Worm (Caenorhabditis elegans) whole organism, late embryonic: Measurements from ENCODE around the gene M01F1.4.

ENCODE experiments used
- C08G9.2 ChIP-seq: sonication (generic microtip); optimal IDR thresholded peaks from 2 replicates; lab custom pipeline; 2016; ENCODE audit warnings: mild to moderate bottlenecking, missing genetic modification characterization, moderate library complexity, missing compliant biosample characterization
- T23F11.4 ChIP-seq: fragments of 200-800 bp; sonication (Bioruptor generic); optimal IDR thresholded peaks from 2 replicates; lab custom pipeline; 2018; ENCODE audit warnings: mild to moderate bottlenecking, missing genetic modification characterization, missing compliant biosample characterization
- Y22D7AL.16 ChIP-seq: sonication (generic microtip); optimal IDR thresholded peaks from 2 replicates; lab custom pipeline; 2016; ENCODE audit warnings: missing genetic modification characterization, missing compliant biosample characterization
- ceh-14 ChIP-seq: sonication (generic microtip); optimal IDR thresholded peaks from 2 replicates; lab custom pipeline; 2016; ENCODE audit warnings: missing genotype, missing genetic modification characterization, missing compliant biosample characterization
- ceh-18 ChIP-seq: sonication (generic microtip); optimal IDR thresholded peaks from 2 replicates; lab custom pipeline; 2016; ENCODE audit warnings: missing genetic modification characterization, missing compliant biosample characterization
- ceh-2 ChIP-seq: sonication (generic microtip); optimal IDR thresholded peaks from 2 replicates; lab custom pipeline; 2016; ENCODE audit warnings: missing genotype, missing genetic modification characterization, missing compliant biosample characterization
- ceh-31 ChIP-seq: sonication (generic microtip); optimal IDR thresholded peaks from 2 replicates; lab custom pipeline; 2016; ENCODE audit warnings: missing genetic modification characterization, missing compliant biosample characterization
- ceh-34 ChIP-seq: sonication (generic microtip); optimal IDR thresholded peaks from 2 replicates; lab custom pipeline; 2016; ENCODE audit warnings: mild to moderate bottlenecking, missing genetic modification characterization, missing compliant biosample characterization
- ceh-48 ChIP-seq: sonication (generic microtip); optimal IDR thresholded peaks from 2 replicates; lab custom pipeline; 2016; ENCODE audit warnings: missing genetic modification characterization, inconsistent platforms, missing compliant biosample characterization
- che-1 ChIP-seq: sonication (generic microtip); optimal IDR thresholded peaks from 2 replicates; lab custom pipeline; 2016; ENCODE audit warnings: mild to moderate bottlenecking, missing genetic modification characterization, missing compliant biosample characterization
- dve-1 ChIP-seq: sonication (generic microtip); optimal IDR thresholded peaks from 2 replicates; lab custom pipeline; 2017; ENCODE audit warnings: antibody characterized with exemption, mild to moderate bottlenecking, missing genetic modification characterization, missing compliant biosample characterization
- elt-2 ChIP-seq: sonication (generic microtip); optimal IDR thresholded peaks from 2 replicates; lab custom pipeline; 2016; ENCODE audit warnings: missing genetic modification reagents, missing genetic modification characterization, missing compliant biosample characterization
- ets-4 ChIP-seq: sonication (generic microtip); optimal IDR thresholded peaks from 2 replicates; lab custom pipeline; 2016; ENCODE audit warnings: missing genetic modification characterization, missing compliant biosample characterization
- fax-1 ChIP-seq: sonication (generic microtip); optimal IDR thresholded peaks from 2 replicates; lab custom pipeline; 2016; ENCODE audit warnings: missing genotype, missing genetic modification characterization, missing compliant biosample characterization
- fkh-10 ChIP-seq: fragments of 150-350 bp; optimal IDR thresholded peaks from 2 replicates; lab custom pipeline; 2014; ENCODE audit warnings: missing biosample characterization, missing genetic modification reagents, missing genetic modification characterization
- fkh-6 ChIP-seq: sonication (generic microtip); optimal IDR thresholded peaks from 2 replicates; lab custom pipeline; 2016; ENCODE audit warnings: missing genetic modification characterization, missing compliant biosample characterization
- hlh-15 ChIP-seq: sonication (generic microtip); optimal IDR thresholded peaks from 2 replicates; lab custom pipeline; 2016; ENCODE audit warnings: missing genetic modification characterization, missing compliant biosample characterization
- hlh-30 ChIP-seq: sonication (generic microtip); optimal IDR thresholded peaks from 2 replicates; lab custom pipeline; 2017; ENCODE audit warnings: antibody characterized with exemption, missing genetic modification characterization, missing compliant biosample characterization; ENCODE audit not compliant: insufficient read depth
- hlh-8 ChIP-seq: sonication (generic microtip); optimal IDR thresholded peaks from 2 replicates; lab custom pipeline; 2016; ENCODE audit warnings: missing genotype, missing genetic modification characterization, missing compliant biosample characterization
- lim-6 ChIP-seq: sonication (generic microtip); optimal IDR thresholded peaks from 2 replicates; lab custom pipeline; 2016; ENCODE audit warnings: missing genetic modification characterization, missing compliant biosample characterization
- nfya-1 ChIP-seq: sonication (generic microtip); optimal IDR thresholded peaks from 2 replicates; lab custom pipeline; 2017; ENCODE audit warnings: missing genetic modification characterization, mild to moderate bottlenecking, missing compliant biosample characterization, antibody characterized with exemption, moderate library complexity
- npax-4 ChIP-seq: sonication (generic microtip); optimal IDR thresholded peaks from 2 replicates; lab custom pipeline; 2016; ENCODE audit warnings: missing genetic modification characterization, missing compliant biosample characterization
- odd-2 ChIP-seq: sonication (generic microtip); optimal IDR thresholded peaks from 2 replicates; lab custom pipeline; 2017; ENCODE audit warnings: antibody characterized with exemption, mild to moderate bottlenecking, missing genetic modification characterization, missing compliant biosample characterization
- pag-3 ChIP-seq: sonication (generic microtip); optimal IDR thresholded peaks from 2 replicates; lab custom pipeline; 2016; ENCODE audit warnings: missing compliant biosample characterization, missing genetic modification characterization, borderline replicate concordance
- pat-9 ChIP-seq: fragments of 200-800 bp; sonication (Bioruptor generic); optimal IDR thresholded peaks from 2 replicates; lab custom pipeline; 2018; ENCODE audit warnings: mild to moderate bottlenecking, missing genetic modification characterization, moderate library complexity, missing compliant biosample characterization
- pax-1 ChIP-seq: fragments of 150-350 bp; optimal IDR thresholded peaks from 2 replicates; lab custom pipeline; 2014; ENCODE audit warnings: missing biosample characterization, missing genetic modification characterization
- pha-2 ChIP-seq: sonication (generic microtip); optimal IDR thresholded peaks from 2 replicates; lab custom pipeline; 2017; ENCODE audit warnings: mild to moderate bottlenecking, missing genetic modification characterization, missing compliant biosample characterization
- ref-2 ChIP-seq: sonication (generic microtip); optimal IDR thresholded peaks from 2 replicates; lab custom pipeline; 2016; ENCODE audit warnings: missing genetic modification characterization, missing compliant biosample characterization
- rnt-1 ChIP-seq: sonication (generic microtip); optimal IDR thresholded peaks from 2 replicates; lab custom pipeline; 2016; ENCODE audit warnings: missing genetic modification characterization, missing compliant biosample characterization
- sox-2 ChIP-seq: fragments of 200-800 bp; sonication (Bioruptor generic); IDR thresholded peaks from 2 replicates; pipeline ENCODE4 v1.3.6; 2022; ENCODE audit warnings: missing genetic modification reagents, missing genetic modification characterization, missing compliant biosample characterization
- tbx-2 ChIP-seq: sonication (generic microtip); optimal IDR thresholded peaks from 2 replicates; lab custom pipeline; 2016; ENCODE audit warnings: missing genetic modification characterization, missing compliant biosample characterization
- tbx-7 ChIP-seq: sonication (generic microtip); optimal IDR thresholded peaks from 2 replicates; lab custom pipeline; 2016; ENCODE audit warnings: missing genotype, missing genetic modification characterization, missing compliant biosample characterization
- ttx-3 ChIP-seq: sonication (generic microtip); optimal IDR thresholded peaks from 2 replicates; lab custom pipeline; 2016; ENCODE audit warnings: missing genetic modification reagents, missing genetic modification characterization, missing compliant biosample characterization
- unc-3 ChIP-seq, 2 experiments: fragments of 200-800 bp in 1 of 2; sonication (Bioruptor generic) in 1 of 2; sonication (generic microtip) in 1 of 2; conservative IDR thresholded peaks in 1 of 2; optimal IDR thresholded peaks in 1 of 2; 2 replicates each; pipeline versions ENCODE4 v1.3.6 to Lab custom; 2016 to 2022; ENCODE audit warnings: missing compliant biosample characterization in 2 of 2, missing genetic modification characterization in 2 of 2, missing genetic modification reagents in 1 of 2
- unc-42 ChIP-seq: sonication (generic microtip); optimal IDR thresholded peaks from 2 replicates; lab custom pipeline; 2016; ENCODE audit warnings: missing genotype, missing genetic modification characterization, missing compliant biosample characterization
- zip-5 ChIP-seq: sonication (generic microtip); optimal IDR thresholded peaks from 2 replicates; lab custom pipeline; 2016; ENCODE audit warnings: missing genetic modification characterization, missing compliant biosample characterization
- ztf-16 ChIP-seq: sonication (generic microtip); optimal IDR thresholded peaks from 2 replicates; lab custom pipeline; 2017; ENCODE audit warnings: missing genetic modification characterization, missing compliant biosample characterization

M01F1.4 gene

DNA sequence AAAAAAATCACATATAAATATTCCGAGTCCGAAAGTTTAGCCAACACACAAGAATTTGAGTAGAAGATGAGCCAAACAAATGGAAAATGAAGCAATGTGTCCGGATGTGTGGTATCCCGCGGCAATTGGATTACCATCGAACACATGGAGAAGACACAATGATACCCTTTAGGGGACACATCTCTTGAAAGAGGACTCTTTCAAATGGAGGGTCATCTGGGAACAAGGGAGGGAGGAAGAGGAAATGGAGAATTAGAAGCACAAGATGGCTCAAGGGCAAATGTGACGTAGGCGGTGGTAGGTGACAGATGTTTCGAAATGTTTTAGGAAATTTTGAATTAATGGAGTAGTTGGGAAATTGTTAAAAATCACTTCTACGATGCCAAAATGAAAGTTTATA lies 33.2 kb upstream of the M01F1.4 start:
- TF ChIP-seq dve-1 (no peak), zip-5 (tag; lab: Kevin White, UChicago) (no peak), npax-4 (tag; lab: Kevin White, UChicago) (no peak), ceh-34 (peak; percentile 7), pag-3 (tag; lab: Kevin White, UChicago) (no peak), fkh-10 (peak; percentile 23), che-1 (tag; lab: Kevin White, UChicago) (no peak), ceh-31 (peak; percentile 67), Y22D7AL.16 (tag; lab: Kevin White, UChicago) (no peak), pha-2 (tag; lab: Kevin White, UChicago) (no peak), unc-42 (tag; lab: Kevin White, UChicago) (peak; percentile 92)

DNA sequence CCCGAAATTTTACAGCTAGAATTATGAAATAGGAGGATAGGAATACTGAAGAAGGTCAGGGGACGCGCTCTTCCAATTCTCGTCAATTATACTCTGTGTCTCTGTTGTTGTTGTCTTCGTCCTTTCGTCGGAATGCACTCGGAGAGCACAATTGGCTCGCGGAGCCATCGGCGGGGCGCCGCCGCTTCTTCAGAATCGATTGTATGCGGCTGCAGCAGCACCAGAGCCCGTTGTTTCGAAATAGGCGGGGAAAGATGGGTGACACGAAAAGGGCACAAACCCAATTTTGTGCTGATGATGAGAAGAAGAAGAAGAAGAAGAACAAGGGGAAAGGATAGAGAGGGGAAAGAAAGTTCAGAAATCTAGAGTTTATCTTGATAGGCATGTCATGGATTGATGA lies 32.3 kb upstream of the M01F1.4 start:
- TF ChIP-seq hlh-30 (tag; lab: Kevin White, UChicago) (no peak), sox-2 (GFP tag; lab: Robert Waterston, UW) (no peak), ceh-48 (tag; lab: Kevin White, UChicago) (peak; percentile 58), unc-42 (tag; lab: Kevin White, UChicago) (peak; percentile 73), pax-1 (tag; lab: Kevin White, UChicago) (no peak), pat-9 (tag; lab: Kevin White, UChicago) (no peak), ceh-31 (peak; percentile 55), nfya-1 (tag; lab: Kevin White, UChicago) (peak; percentile 23), rnt-1 (tag; lab: Kevin White, UChicago) (no peak), odd-2 (tag; lab: Kevin White, UChicago) (no peak)

DNA sequence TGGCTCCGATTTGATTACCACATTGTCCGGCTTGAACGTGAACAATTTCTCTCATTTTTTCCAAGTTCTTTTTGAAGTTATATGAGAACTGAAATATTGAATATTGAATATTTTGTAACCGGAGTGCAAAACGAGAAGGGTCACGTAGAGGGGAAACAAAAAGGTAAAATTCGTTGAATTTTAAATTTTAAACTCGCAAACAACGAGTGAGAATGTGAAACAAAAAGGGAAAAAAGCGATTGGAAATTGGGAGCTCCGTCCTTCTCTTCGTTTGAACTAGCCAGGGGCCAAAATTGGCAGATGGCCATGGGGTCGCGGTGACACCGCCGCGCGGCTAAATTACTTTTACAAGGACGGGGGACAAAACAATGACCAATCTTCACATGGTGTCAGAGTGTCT lies 31.7 kb upstream of the M01F1.4 start, which contains the start of gene ben-1:
Gene ben-1, minus strand, starts transcription at position 101 of the 400 bp plus-strand sequence.
- no peak for TF ChIP-seq tbx-7 (tag; lab: Kevin White, UChicago)
- no peak for TF ChIP-seq T23F11.4 (GFP tag; lab: Kevin White, UChicago)

DNA sequence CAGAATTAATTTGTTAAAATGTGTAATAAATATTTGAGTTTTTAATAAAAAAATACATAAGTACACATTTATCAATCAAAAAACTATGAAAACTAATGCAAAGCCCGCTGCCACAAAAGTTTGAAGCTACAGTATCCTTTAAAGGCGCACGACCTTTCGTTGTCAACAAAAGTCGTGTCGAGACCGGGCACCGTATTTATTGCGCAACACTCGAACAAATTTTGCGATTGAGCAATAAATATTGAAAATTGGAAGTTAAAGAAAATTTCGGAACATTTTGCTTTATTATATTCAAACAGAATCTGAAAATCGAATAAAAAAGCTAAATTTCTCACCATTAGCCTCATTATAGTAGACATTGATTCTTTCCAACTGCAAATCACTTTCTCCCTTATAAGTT lies 31.3 kb upstream of the M01F1.4 start:
- TF ChIP-seq ztf-16, result no peak
- TF ChIP-seq odd-2 (tag; lab: Kevin White, UChicago), result no peak
- no peak for TF ChIP-seq T23F11.4 (GFP tag; lab: Kevin White, UChicago)

DNA sequence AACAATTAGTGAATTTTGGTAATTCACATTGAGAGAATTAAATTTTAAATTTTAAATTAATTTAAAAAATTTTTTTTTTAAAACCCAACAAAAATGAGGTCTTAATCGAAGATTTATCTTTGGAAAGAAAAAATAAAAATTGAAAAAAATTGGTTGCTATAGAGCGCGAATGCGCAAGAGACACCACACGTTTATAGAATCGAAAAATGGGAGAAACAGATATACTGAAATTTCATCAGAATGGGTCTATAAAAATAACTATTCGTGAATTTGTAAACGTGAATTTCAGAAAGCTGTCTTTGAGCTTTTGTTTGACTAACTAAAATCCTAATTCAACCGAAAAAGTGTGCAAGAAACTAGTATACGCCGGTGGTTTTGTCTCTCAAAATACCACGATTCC lies 30.6 kb upstream of the M01F1.4 start:
- TF ChIP-seq tbx-7 (tag; lab: Kevin White, UChicago), result peak; percentile 70
- TF ChIP-seq fax-1 (tag; lab: Kevin White, UChicago), result peak; percentile 66
- peak; percentile 60 for TF ChIP-seq ref-2 (tag; lab: Kevin White, UChicago)
- TF ChIP-seq ttx-3 (tag; lab: Kevin White, UChicago), result peak; percentile 15
- no peak for TF ChIP-seq che-1 (tag; lab: Kevin White, UChicago)
- peak; percentile 68 for TF ChIP-seq elt-2 (tag; lab: Kevin White, UChicago)
- TF ChIP-seq fkh-10, result no peak
- TF ChIP-seq tbx-2 (tag; lab: Kevin White, UChicago), result peak; percentile 89
- peak; percentile 62 for TF ChIP-seq ceh-2 (tag; lab: Kevin White, UChicago)
- TF ChIP-seq C08G9.2 (tag; lab: Kevin White, UChicago), result peak; percentile 72
- TF ChIP-seq ceh-14, result peak; percentile 41
- TF ChIP-seq ceh-18 (tag; lab: Kevin White, UChicago), result peak; percentile 1
- TF ChIP-seq hlh-8 (tag; lab: Kevin White, UChicago), result peak; percentile 64
- peak; percentile 60 for TF ChIP-seq ets-4
- no peak for TF ChIP-seq unc-3 (GFP tag; conservative IDR thresholded peaks at IDR 0.05; lab: Robert Waterston, UW)
- TF ChIP-seq unc-3 (tag; optimal IDR thresholded peaks at IDR 0.05; lab: Kevin White, UChicago), result peak; percentile 16
- peak; percentile 88 for TF ChIP-seq ceh-31
- peak; percentile 48 for TF ChIP-seq rnt-1 (tag; lab: Kevin White, UChicago)
- TF ChIP-seq ztf-16, result peak; percentile 14
- no peak for TF ChIP-seq hlh-15 (tag; lab: Kevin White, UChicago)
- TF ChIP-seq fkh-6, result no peak
- TF ChIP-seq zip-5 (tag; lab: Kevin White, UChicago), result peak; percentile 64
- TF ChIP-seq lim-6 (tag; lab: Kevin White, UChicago), result no peak
